Worm (Caenorhabditis elegans): ENCODE measurements around the gene H12I13.6.

- TF ChIP-seq lsy-2 (tag; optimal IDR thresholded peaks at IDR 0.05) (no peak), unc-62 (GFP tag; optimal IDR thresholded peaks at IDR 0.05) (peak; percentile 22), nhr-76 (tag; optimal IDR thresholded peaks at IDR 0.05) (no peak), zip-8 (tag; optimal IDR thresholded peaks at IDR 0.05) (peak; percentile 28), mls-2 (tag; optimal IDR thresholded peaks at IDR 0.05) (peak; percentile 5)
Observed at ce11 chrII:6113842-6114441, 36.2 kb downstream of the H12I13.6 start.
